Fruit fly (Drosophila melanogaster) whole organism, embryonic: Measurements from ENCODE around the gene CHOp24.

Experiments
- Ada2b ChIP-seq: fragments of 200-800 bp; sonication (Bioruptor generic); IDR thresholded peaks from 2 replicates; pipeline ENCODE4 v1.3.6; 2022; ENCODE audit warnings: missing biosample characterization, missing genetic modification characterization
- CG10366 ChIP-seq: fragments of 200-800 bp; sonication (Bioruptor generic); IDR thresholded peaks from 2 replicates; pipeline ENCODE4 v1.3.6; 2022; ENCODE audit warnings: missing biosample characterization, missing genetic modification characterization
- CG11247 ChIP-seq: fragments of 200-800 bp; sonication (Bioruptor generic); IDR thresholded peaks from 2 replicates; pipeline ENCODE4 v1.3.6; 2022; ENCODE audit warnings: missing biosample characterization, missing genetic modification characterization
- CG12219 ChIP-seq: fragments of 200-800 bp; sonication (Bioruptor generic); optimal IDR thresholded peaks from 3 replicates; lab custom pipeline; 2018; ENCODE audit warnings: missing biosample characterization, mild to moderate bottlenecking, missing genetic modification characterization
- CG13894 ChIP-seq: fragments of 200-800 bp; sonication (Bioruptor generic); optimal IDR thresholded peaks from 3 replicates; lab custom pipeline; 2018; ENCODE audit warnings: missing biosample characterization, mild to moderate bottlenecking, missing genetic modification characterization, moderate library complexity
- CG15011 ChIP-seq: fragments of 200-800 bp; sonication (Bioruptor generic); optimal IDR thresholded peaks from 3 replicates; lab custom pipeline; 2018; ENCODE audit warnings: missing biosample characterization, mild to moderate bottlenecking, missing genetic modification characterization
- CG15514 ChIP-seq: fragments of 200-800 bp; sonication (Bioruptor generic); optimal IDR thresholded peaks from 3 replicates; lab custom pipeline; 2017; ENCODE audit warnings: missing biosample characterization, missing genetic modification characterization, mild to moderate bottlenecking, moderate library complexity, missing genetic modification reagents
- CG17361 ChIP-seq: fragments of 200-800 bp; sonication (Bioruptor generic); IDR thresholded peaks from 3 replicates; pipeline ENCODE4 v1.3.6; 2022; ENCODE audit warnings: missing biosample characterization, missing genetic modification characterization
- CG34224 ChIP-seq: fragments of 200-800 bp; sonication (Bioruptor generic); IDR thresholded peaks from 3 replicates; pipeline ENCODE4 v1.3.6; 2022; ENCODE audit warnings: missing biosample characterization, missing genetic modification characterization; ENCODE audit not compliant: partially characterized antibody
- CG34376 ChIP-seq: fragments of 200-800 bp; sonication (Bioruptor generic); optimal IDR thresholded peaks from 2 replicates; lab custom pipeline; 2018; ENCODE audit warnings: missing biosample characterization, mild to moderate bottlenecking, missing genetic modification characterization
- CG3995 ChIP-seq: fragments of 200-800 bp; sonication (Bioruptor generic); optimal IDR thresholded peaks from 3 replicates; lab custom pipeline; 2016; ENCODE audit warnings: missing biosample characterization, missing genetic modification characterization
- CG4424 ChIP-seq: fragments of 200-800 bp; sonication (Bioruptor generic); optimal IDR thresholded peaks from 3 replicates; lab custom pipeline; 2016; ENCODE audit warnings: missing biosample characterization, missing genetic modification characterization
- CG6791 ChIP-seq: fragments of 200-800 bp; sonication (Bioruptor generic); IDR thresholded peaks from 3 replicates; pipeline ENCODE4 v1.3.6; 2022; ENCODE audit warnings: missing biosample characterization, missing genetic modification characterization; ENCODE audit not compliant: partially characterized antibody
- CG6854 ChIP-seq: fragments of 200-800 bp; sonication (Bioruptor generic); optimal IDR thresholded peaks from 3 replicates; lab custom pipeline; 2017; ENCODE audit warnings: missing biosample characterization, mild to moderate bottlenecking, missing genetic modification characterization
- CG7987 ChIP-seq: fragments of 200-800 bp; sonication (Bioruptor generic); optimal IDR thresholded peaks from 2 replicates; lab custom pipeline; 2018; ENCODE audit warnings: missing biosample characterization, mild to moderate bottlenecking, missing genetic modification characterization, moderate library complexity
- CG9215 ChIP-seq: fragments of 200-800 bp; sonication (Bioruptor generic); IDR thresholded peaks from 2 replicates; pipeline ENCODE4 v1.3.6; 2022; ENCODE audit warnings: missing biosample characterization, missing genetic modification characterization
- Chrac-16 ChIP-seq: fragments of 200-800 bp; sonication (Bioruptor generic); optimal IDR thresholded peaks from 3 replicates; lab custom pipeline; 2016; ENCODE audit warnings: missing biosample characterization, missing genetic modification characterization
- CrebB ChIP-seq: fragments of 200-800 bp; sonication (Bioruptor generic); optimal IDR thresholded peaks from 3 replicates; lab custom pipeline; 2018; ENCODE audit warnings: missing biosample characterization, mild to moderate bottlenecking, missing genetic modification characterization
- E2f1 ChIP-seq: fragments of 200-800 bp; sonication (Bioruptor generic); IDR thresholded peaks from 2 replicates; pipeline ENCODE4 v1.3.6; 2022; ENCODE audit warnings: missing biosample characterization, missing genetic modification characterization
- H15 ChIP-seq: fragments of 200-800 bp; sonication (Bioruptor generic); IDR thresholded peaks from 3 replicates; pipeline ENCODE4 v1.3.6; 2022; ENCODE audit warnings: missing biosample characterization, missing genetic modification characterization
- Hmr ChIP-seq: fragments of 200-800 bp; sonication (Bioruptor generic); optimal IDR thresholded peaks from 3 replicates; lab custom pipeline; 2017; ENCODE audit warnings: mild to moderate bottlenecking, missing biosample characterization, missing genetic modification reagents, missing genetic modification characterization
- Hr51 ChIP-seq, 2 experiments: fragments of 200-800 bp; sonication (Bioruptor generic); optimal IDR thresholded peaks; 2 replicates in 1 of 2; 3 replicates in 1 of 2; lab custom pipeline; 2016 to 2018; ENCODE audit warnings: missing biosample characterization in 2 of 2, missing genetic modification characterization in 2 of 2, mild to moderate bottlenecking in 1 of 2, moderate library complexity in 1 of 2
- Jarid2 ChIP-seq: fragments of 200-800 bp; sonication (Bioruptor generic); optimal IDR thresholded peaks from 3 replicates; lab custom pipeline; 2017; ENCODE audit warnings: mild to moderate bottlenecking, missing biosample characterization, missing genetic modification reagents, missing genetic modification characterization
- Kr ChIP-seq: fragments of 200-800 bp; sonication (Bioruptor generic); optimal IDR thresholded peaks from 2 replicates; lab custom pipeline; 2017; ENCODE audit warnings: missing biosample characterization, mild to moderate bottlenecking, missing genetic modification characterization
- Mrtf ChIP-seq: fragments of 200-800 bp; sonication (Bioruptor generic); IDR thresholded peaks from 3 replicates; pipeline ENCODE4 v1.3.6; 2022; ENCODE audit warnings: missing biosample characterization, missing genetic modification characterization
- Myb ChIP-seq: fragments of 200-800 bp; sonication (Bioruptor generic); optimal IDR thresholded peaks from 2 replicates; lab custom pipeline; 2016; ENCODE audit warnings: missing biosample characterization, missing genetic modification characterization
- NC2α ChIP-seq: fragments of 200-800 bp; sonication (Bioruptor generic); optimal IDR thresholded peaks from 2 replicates; lab custom pipeline; 2016; ENCODE audit warnings: missing biosample characterization, missing genetic modification characterization
- NfI ChIP-seq: fragments of 200-800 bp; sonication (Bioruptor generic); optimal IDR thresholded peaks from 3 replicates; lab custom pipeline; 2018; ENCODE audit warnings: missing biosample characterization, mild to moderate bottlenecking, missing genetic modification characterization, moderate library complexity
- Usf ChIP-seq: fragments of 200-800 bp; sonication (Bioruptor generic); optimal IDR thresholded peaks from 2 replicates; lab custom pipeline; 2017; ENCODE audit warnings: missing genotype, missing biosample characterization, missing genetic modification characterization
- ab ChIP-seq: fragments of 200-800 bp; sonication (Bioruptor generic); optimal IDR thresholded peaks from 2 replicates; lab custom pipeline; 2016; ENCODE audit warnings: missing biosample characterization, missing genetic modification characterization
- ase ChIP-seq: fragments of 200-800 bp; sonication (Bioruptor generic); IDR thresholded peaks from 3 replicates; pipeline ENCODE4 v1.3.6; 2022; ENCODE audit warnings: missing biosample characterization, missing genetic modification characterization
- br ChIP-seq: fragments of >200 bp; optimal IDR thresholded peaks from 2 replicates; lab custom pipeline; 2017
- cg ChIP-seq: fragments of 200-800 bp; sonication (Bioruptor generic); optimal IDR thresholded peaks from 3 replicates; lab custom pipeline; 2019; ENCODE audit warnings: missing biosample characterization, mild to moderate bottlenecking, missing genetic modification characterization, moderate library complexity
- dan ChIP-seq: fragments of 200-800 bp; sonication (Bioruptor generic); IDR thresholded peaks from 2 replicates; pipeline ENCODE4 v1.3.6; 2022; ENCODE audit warnings: missing biosample characterization, missing genetic modification characterization
- disco-r ChIP-seq: fragments of 200-800 bp; sonication (Bioruptor generic); optimal IDR thresholded peaks from 2 replicates; lab custom pipeline; 2016; ENCODE audit warnings: missing biosample characterization, missing genetic modification characterization
- eyg ChIP-seq: fragments of 200-800 bp; sonication (Bioruptor generic); optimal IDR thresholded peaks from 3 replicates; lab custom pipeline; 2016; ENCODE audit warnings: missing biosample characterization, missing genetic modification characterization
- gro ChIP-seq: fragments of 200-800 bp; sonication (Bioruptor generic); optimal IDR thresholded peaks from 2 replicates; lab custom pipeline; 2016; ENCODE audit warnings: missing biosample characterization, missing genetic modification characterization
- hbn ChIP-seq: fragments of 200-800 bp; sonication (Bioruptor generic); IDR thresholded peaks from 2 replicates; pipeline ENCODE4 v1.3.6; 2022; ENCODE audit warnings: missing biosample characterization, missing genetic modification characterization; ENCODE audit not compliant: partially characterized antibody
- ind ChIP-seq: fragments of 200-800 bp; sonication (Bioruptor generic); optimal IDR thresholded peaks from 3 replicates; lab custom pipeline; 2016; ENCODE audit warnings: missing biosample characterization, missing genetic modification characterization
- jing ChIP-seq: fragments of 200-800 bp; sonication (Bioruptor generic); optimal IDR thresholded peaks from 2 replicates; lab custom pipeline; 2018; ENCODE audit warnings: missing biosample characterization, mild to moderate bottlenecking, missing genetic modification characterization
- jumu ChIP-seq: fragments of 200-800 bp; sonication (Bioruptor generic); optimal IDR thresholded peaks from 3 replicates; lab custom pipeline; 2016; ENCODE audit warnings: missing biosample characterization, missing genetic modification characterization
- nerfin-2 ChIP-seq: fragments of 200-800 bp; sonication (Bioruptor generic); IDR thresholded peaks from 2 replicates; pipeline ENCODE4 v1.3.6; 2022; ENCODE audit warnings: missing biosample characterization, missing genetic modification characterization; ENCODE audit not compliant: partially characterized antibody
- oc ChIP-seq: fragments of 200-800 bp; sonication (Bioruptor generic); optimal IDR thresholded peaks from 2 replicates; lab custom pipeline; 2018; ENCODE audit warnings: missing biosample characterization, mild to moderate bottlenecking, missing genetic modification characterization, moderate library complexity
- onecut ChIP-seq: fragments of 200-800 bp; sonication (Bioruptor generic); IDR thresholded peaks from 2 replicates; pipeline ENCODE4 v1.3.6; 2022; ENCODE audit warnings: missing biosample characterization, missing genetic modification characterization
- org-1 ChIP-seq: fragments of 200-800 bp; sonication (Bioruptor generic); optimal IDR thresholded peaks from 2 replicates; lab custom pipeline; 2017; ENCODE audit warnings: missing biosample characterization, missing genetic modification characterization
- ranshi ChIP-seq: fragments of 200-800 bp; sonication (Bioruptor generic); IDR thresholded peaks from 2 replicates; pipeline ENCODE4 v1.3.6; 2022; ENCODE audit warnings: missing biosample characterization, missing genetic modification characterization
- sob ChIP-seq: fragments of 200-800 bp; sonication (Bioruptor generic); IDR thresholded peaks from 2 replicates; pipeline ENCODE4 v1.3.6; 2022; ENCODE audit warnings: missing biosample characterization, missing genetic modification characterization
- sr ChIP-seq: fragments of 200-800 bp; sonication (Bioruptor generic); IDR thresholded peaks from 3 replicates; pipeline ENCODE4 v1.3.6; 2022; ENCODE audit warnings: missing biosample characterization, missing genetic modification characterization
- tin ChIP-seq: fragments of 200-800 bp; sonication (Bioruptor generic); optimal IDR thresholded peaks from 3 replicates; lab custom pipeline; 2016; ENCODE audit warnings: missing biosample characterization, missing genetic modification characterization
- tio ChIP-seq: fragments of 200-800 bp; sonication (Bioruptor generic); optimal IDR thresholded peaks from 2 replicates; lab custom pipeline; 2017; ENCODE audit warnings: missing biosample characterization, missing genetic modification characterization, inconsistent platforms
- twi ChIP-seq: fragments of 200-800 bp; optimal IDR thresholded peaks from 2 replicates; lab custom pipeline; 2019; ENCODE audit warnings: missing biosample characterization, mild to moderate bottlenecking, missing genetic modification characterization, moderate library complexity
- usp ChIP-seq: fragments of >200 bp; optimal IDR thresholded peaks from 2 replicates; lab custom pipeline; 2017; ENCODE audit warnings: missing biosample characterization, missing genetic modification characterization

Gene CHOp24

DNA sequence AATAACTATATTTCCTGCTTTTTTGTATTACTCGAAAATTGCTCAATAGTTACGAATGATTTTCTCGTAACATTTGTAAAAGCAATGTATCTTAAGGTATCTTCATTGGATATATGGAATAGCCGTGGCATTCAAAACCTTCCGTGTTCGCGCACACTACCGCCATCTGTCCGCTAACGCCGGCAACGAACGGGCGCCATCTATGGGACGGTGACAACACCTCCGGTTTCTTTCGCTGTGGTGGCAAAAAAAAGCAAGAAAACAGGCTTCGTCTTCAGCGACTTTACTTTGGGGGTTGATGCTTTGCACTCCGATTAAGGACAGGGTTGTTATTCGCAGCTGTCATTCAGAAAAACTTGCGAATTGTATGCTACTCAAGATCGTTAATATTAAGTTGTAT, 33.6 kb upstream of the CHOp24 start (continued):
- TF ChIP-seq CG34224 (GFP tag; lab: Robert Waterston, UW) (no peak), cg (GFP tag; lab: Kevin White, UChicago) (no peak), Chrac-16 (GFP tag; lab: Kevin White, UChicago) (peak; percentile 73), ab (GFP tag; lab: Kevin White, UChicago) (no peak), onecut (peak; percentile 86), CG3995 (GFP tag; lab: Kevin White, UChicago) (no peak), CG15514 (peak; percentile 8), usp (no peak), gro (GFP tag; lab: Kevin White, UChicago) (no peak), disco-r (peak; percentile 35), NfI (peak; percentile 77), Hr51 (GFP tag; optimal IDR thresholded peaks at IDR 0.05; lab: Kevin White, UChicago) (peak; percentile 28 to 53), CG4424 (peak; percentile 42), CG10366 (GFP tag; lab: Robert Waterston, UW) (peak; percentile 28), ind (GFP tag; lab: Kevin White, UChicago) (peak; percentile 32), CG9215 (GFP tag; lab: Robert Waterston, UW) (no peak; the same call in 1 of the 2 replicates), ase (GFP tag; lab: Robert Waterston, UW) (peak; percentile 70; the same call in 2 of the 3 replicates), CG6854 (GFP tag; lab: Kevin White, UChicago) (no peak), jumu (GFP tag; lab: Kevin White, UChicago) (peak; percentile 51), org-1 (GFP tag; lab: Kevin White, UChicago) (peak; percentile 50), Kr (GFP tag; lab: Kevin White, UChicago) (peak; percentile 62), Usf (GFP tag; lab: Kevin White, UChicago) (no peak), CG13894 (tag; lab: Kevin White, UChicago) (no peak), sr (GFP tag; lab: Robert Waterston, UW) (no peak), jing (GFP tag; lab: Kevin White, UChicago) (peak; percentile 49), Mrtf (GFP tag; lab: Robert Waterston, UW) (peak; percentile 56; the same call in 2 of the 3 replicates), Ada2b (peak; percentile 24; the same call in 1 of the 2 replicates), CG11247 (GFP tag; lab: Robert Waterston, UW) (peak; percentile 58), tin (GFP tag; lab: Kevin White, UChicago) (peak; percentile 52), E2f1 (GFP tag; lab: Robert Waterston, UW) (peak; percentile 62), Hmr (GFP tag; lab: Kevin White, UChicago) (peak; percentile 33), ranshi (GFP tag; lab: Robert Waterston, UW) (no peak), hbn (GFP tag; lab: Robert Waterston, UW) (no peak), eyg (no peak), NC2α (GFP tag; lab: Kevin White, UChicago) (peak; percentile 27), CG6791 (GFP tag; lab: Robert Waterston, UW) (no peak), H15 (GFP tag; lab: Robert Waterston, UW) (peak; percentile 60; the same call in 2 of the 3 replicates), CrebB (peak; percentile 45), twi (tag; lab: Kevin White, UChicago) (peak; percentile 32), tio (no peak), nerfin-2 (GFP tag; lab: Robert Waterston, UW) (no peak), CG12219 (GFP tag; lab: Kevin White, UChicago) (peak; percentile 34), CG17361 (0 out of 3 replicates have a peak, but pooled peaks have one; percentile 16), br (lab: Kevin White, UChicago) (no peak), Jarid2 (GFP tag; lab: Kevin White, UChicago) (peak; percentile 60), CG34376 (GFP tag; lab: Kevin White, UChicago) (no peak), dan (no peak), Myb (GFP tag; lab: Kevin White, UChicago) (peak; percentile 12), oc (no peak), sob (no peak; the same call in 1 of the 2 replicates), CG15011 (GFP tag; lab: Kevin White, UChicago) (no peak), CG7987 (GFP tag; lab: Kevin White, UChicago) (peak; percentile 37)
